Fruit fly (Drosophila melanogaster) whole organism, embryonic: Measurements from ENCODE around the gene CG12645.
A peak's percentile ranks its signal among the peaks of the same experiment; 100 is the strongest.

Experiments
- Atf3 ChIP-seq: fragments of 200-800 bp; sonication (Bioruptor generic); optimal IDR thresholded peaks from 3 replicates; lab custom pipeline; 2016; ENCODE audit warnings: missing biosample characterization, missing genetic modification characterization
- CG10321 ChIP-seq: fragments of 200-800 bp; sonication (Bioruptor generic); IDR thresholded peaks from 2 replicates; pipeline ENCODE4 v1.3.6; 2022; ENCODE audit warnings: missing biosample characterization, missing genetic modification characterization
- CG10431 ChIP-seq: fragments of 200-800 bp; sonication (Bioruptor generic); optimal IDR thresholded peaks from 3 replicates; lab custom pipeline; 2018; ENCODE audit warnings: missing biosample characterization, mild to moderate bottlenecking, missing genetic modification characterization
- CG11247 ChIP-seq: fragments of 200-800 bp; sonication (Bioruptor generic); IDR thresholded peaks from 2 replicates; pipeline ENCODE4 v1.3.6; 2022; ENCODE audit warnings: missing biosample characterization, missing genetic modification characterization
- CG12219 ChIP-seq: fragments of 200-800 bp; sonication (Bioruptor generic); optimal IDR thresholded peaks from 3 replicates; lab custom pipeline; 2018; ENCODE audit warnings: missing biosample characterization, mild to moderate bottlenecking, missing genetic modification characterization
- CG15601 ChIP-seq: fragments of 200-800 bp; sonication (Bioruptor generic); optimal IDR thresholded peaks from 3 replicates; lab custom pipeline; 2019; ENCODE audit warnings: missing biosample characterization, mild to moderate bottlenecking, missing genetic modification characterization, moderate library complexity
- CG1603 ChIP-seq: fragments of 200-800 bp; sonication (Bioruptor generic); optimal IDR thresholded peaks from 2 replicates; lab custom pipeline; 2019; ENCODE audit warnings: missing biosample characterization, mild to moderate bottlenecking, missing genetic modification characterization, moderate library complexity
- CG16813 ChIP-seq: fragments of 200-800 bp; sonication (Bioruptor generic); IDR thresholded peaks from 3 replicates; pipeline ENCODE4 v1.3.6; 2022; ENCODE audit warnings: missing biosample characterization, missing genetic modification characterization; ENCODE audit not compliant: partially characterized antibody
- CG18011 ChIP-seq: fragments of 200-800 bp; sonication (Bioruptor generic); optimal IDR thresholded peaks from 2 replicates; lab custom pipeline; 2017; ENCODE audit warnings: missing biosample characterization, missing genetic modification characterization, mild to moderate bottlenecking, moderate library complexity, missing genotype
- CG3407 ChIP-seq: fragments of 200-800 bp; sonication (Bioruptor generic); optimal IDR thresholded peaks from 2 replicates; lab custom pipeline; 2018; ENCODE audit warnings: missing biosample characterization, mild to moderate bottlenecking, missing genetic modification characterization
- CG4360 ChIP-seq: fragments of 200-800 bp; sonication (Bioruptor generic); IDR thresholded peaks from 2 replicates; pipeline ENCODE4 v1.3.6; 2022; ENCODE audit warnings: missing biosample characterization, missing genetic modification characterization
- CG7357 ChIP-seq: fragments of 200-800 bp; sonication (Bioruptor generic); IDR thresholded peaks from 3 replicates; pipeline ENCODE4 v1.3.6; 2022; ENCODE audit warnings: missing biosample characterization, missing genetic modification characterization
- CG7556 ChIP-seq: fragments of 200-800 bp; sonication (Bioruptor generic); optimal IDR thresholded peaks from 2 replicates; lab custom pipeline; 2017; ENCODE audit warnings: missing biosample characterization, mild to moderate bottlenecking, missing genetic modification characterization
- CG7745 ChIP-seq: fragments of 200-800 bp; sonication (Bioruptor generic); optimal IDR thresholded peaks from 2 replicates; lab custom pipeline; 2018; ENCODE audit warnings: missing biosample characterization, mild to moderate bottlenecking, missing genetic modification characterization, moderate library complexity
- CrebB ChIP-seq: fragments of 200-800 bp; sonication (Bioruptor generic); optimal IDR thresholded peaks from 3 replicates; lab custom pipeline; 2018; ENCODE audit warnings: missing biosample characterization, mild to moderate bottlenecking, missing genetic modification characterization
- D ChIP-seq, 2 experiments: fragments of 200-800 bp in 1 of 2; fragments of >200 bp in 1 of 2; sonication (Bioruptor generic) in 1 of 2; optimal IDR thresholded peaks; 2 replicates in 1 of 2; 3 replicates in 1 of 2; lab custom pipeline; 2017; ENCODE audit warnings: mild to moderate bottlenecking in 1 of 2, missing biosample characterization in 1 of 2, missing genetic modification characterization in 1 of 2, missing genetic modification reagents in 1 of 2
- Fer1 ChIP-seq: fragments of 200-800 bp; sonication (Bioruptor generic); optimal IDR thresholded peaks from 2 replicates; lab custom pipeline; 2017; ENCODE audit warnings: missing biosample characterization, mild to moderate bottlenecking, missing genetic modification characterization
- HLHmδ ChIP-seq: fragments of 200-800 bp; sonication (Bioruptor generic); optimal IDR thresholded peaks from 2 replicates; lab custom pipeline; 2018; ENCODE audit warnings: missing biosample characterization, mild to moderate bottlenecking, missing genetic modification characterization, moderate library complexity
- MTF-1 ChIP-seq: fragments of 200-800 bp; sonication (Bioruptor generic); optimal IDR thresholded peaks from 2 replicates; lab custom pipeline; 2018; ENCODE audit warnings: missing biosample characterization, mild to moderate bottlenecking, missing genetic modification characterization, borderline replicate concordance
- Mes4 ChIP-seq: fragments of 200-800 bp; sonication (Bioruptor generic); optimal IDR thresholded peaks from 2 replicates; lab custom pipeline; 2016; ENCODE audit warnings: missing biosample characterization, missing genetic modification characterization
- Nf-YA ChIP-seq: fragments of 200-800 bp; sonication (Bioruptor generic); IDR thresholded peaks from 2 replicates; pipeline ENCODE4 v1.3.6; 2022; ENCODE audit warnings: missing biosample characterization, missing genetic modification characterization
- PHDP ChIP-seq: fragments of 200-800 bp; sonication (Bioruptor generic); optimal IDR thresholded peaks from 3 replicates; lab custom pipeline; 2018; ENCODE audit warnings: missing biosample characterization, mild to moderate bottlenecking, missing genetic modification characterization, moderate library complexity
- Sox100B ChIP-seq: fragments of 200-800 bp; sonication (Bioruptor generic); optimal IDR thresholded peaks from 3 replicates; lab custom pipeline; 2018; ENCODE audit warnings: missing biosample characterization, mild to moderate bottlenecking, missing genetic modification characterization
- Vsx1 ChIP-seq: fragments of 200-800 bp; sonication (Bioruptor generic); optimal IDR thresholded peaks from 2 replicates; lab custom pipeline; 2017; ENCODE audit warnings: missing biosample characterization, mild to moderate bottlenecking, missing genetic modification characterization, missing genetic modification reagents
- Xrp1 ChIP-seq: fragments of 200-800 bp; sonication (Bioruptor generic); IDR thresholded peaks from 2 replicates; pipeline ENCODE4 v1.3.6; 2022; ENCODE audit warnings: missing biosample characterization, missing genetic modification characterization
- ash1 ChIP-seq: fragments of 200-800 bp; sonication (Bioruptor generic); optimal IDR thresholded peaks from 2 replicates; lab custom pipeline; 2018; ENCODE audit warnings: missing biosample characterization, mild to moderate bottlenecking, missing genetic modification characterization
- bcd ChIP-seq: fragments of 200-800 bp; sonication (Bioruptor generic); optimal IDR thresholded peaks from 2 replicates; lab custom pipeline; 2017; ENCODE audit warnings: missing biosample characterization, mild to moderate bottlenecking, missing genetic modification characterization
- bsh ChIP-seq, 2 experiments: fragments of 200-800 bp; sonication (Bioruptor generic); optimal IDR thresholded peaks; 2 replicates each; lab custom pipeline; 2017 to 2018; ENCODE audit warnings: mild to moderate bottlenecking in 2 of 2, missing biosample characterization in 2 of 2, missing genetic modification characterization in 2 of 2, moderate library complexity in 1 of 2
- ci ChIP-seq: fragments of 200-800 bp; sonication (Bioruptor generic); IDR thresholded peaks from 3 replicates; pipeline ENCODE4 v1.3.6; 2022; ENCODE audit warnings: missing biosample characterization, missing genetic modification characterization
- gcm ChIP-seq: fragments of 200-800 bp; sonication (Bioruptor generic); optimal IDR thresholded peaks from 2 replicates; lab custom pipeline; 2019; ENCODE audit warnings: missing biosample characterization, mild to moderate bottlenecking, missing genetic modification characterization, moderate library complexity
- grau ChIP-seq: fragments of 200-800 bp; optimal IDR thresholded peaks from 3 replicates; lab custom pipeline; 2019; ENCODE audit warnings: missing biosample characterization, mild to moderate bottlenecking, missing genetic modification characterization, moderate library complexity
- grn ChIP-seq: fragments of 200-800 bp; sonication (Bioruptor generic); optimal IDR thresholded peaks from 3 replicates; lab custom pipeline; 2017; ENCODE audit warnings: missing biosample characterization, missing genetic modification characterization
- hkb ChIP-seq, 2 experiments: fragments of 200-800 bp in 1 of 2; fragments of >200 bp in 1 of 2; sonication (Bioruptor generic) in 1 of 2; IDR thresholded peaks in 1 of 2; optimal IDR thresholded peaks in 1 of 2; 2 replicates each; pipeline versions ENCODE4 v1.3.6 to Lab custom; 2017 to 2022; ENCODE audit warnings: missing biosample characterization in 1 of 2, missing genetic modification characterization in 1 of 2
- kah ChIP-seq: fragments of 200-800 bp; sonication (Bioruptor generic); optimal IDR thresholded peaks from 2 replicates; lab custom pipeline; 2018; ENCODE audit warnings: missing biosample characterization, mild to moderate bottlenecking, missing genetic modification characterization
- lab ChIP-seq: fragments of 200-800 bp; sonication (Bioruptor generic); optimal IDR thresholded peaks from 3 replicates; lab custom pipeline; 2017; ENCODE audit warnings: missing biosample characterization, missing genetic modification characterization, mild to moderate bottlenecking, moderate library complexity, missing genetic modification reagents
- maf-S ChIP-seq: fragments of 200-800 bp; sonication (Bioruptor generic); optimal IDR thresholded peaks from 2 replicates; lab custom pipeline; 2016; ENCODE audit warnings: missing biosample characterization, missing genetic modification characterization
- pzg ChIP-seq: fragments of 200-800 bp; sonication (Bioruptor generic); optimal IDR thresholded peaks from 3 replicates; lab custom pipeline; 2018; ENCODE audit warnings: missing biosample characterization, mild to moderate bottlenecking, missing genetic modification characterization, moderate library complexity
- sc ChIP-seq, 3 experiments: fragments of >200 bp in 2 of 3; fragments of 200-800 bp in 1 of 3; sonication (Bioruptor generic) in 1 of 3; optimal IDR thresholded peaks; 2 replicates in 2 of 3; 3 replicates in 1 of 3; lab custom pipeline; 2017; ENCODE audit warnings: mild to moderate bottlenecking in 1 of 3, missing biosample characterization in 1 of 3, missing genetic modification characterization in 1 of 3, missing genetic modification reagents in 1 of 3
- scrt ChIP-seq: fragments of 200-800 bp; sonication (Bioruptor generic); optimal IDR thresholded peaks from 2 replicates; lab custom pipeline; 2018; ENCODE audit warnings: missing biosample characterization, mild to moderate bottlenecking, missing genetic modification characterization, moderate library complexity
- sens ChIP-seq: fragments of 200-800 bp; sonication (Bioruptor generic); peaks from one replicate; lab custom pipeline; 2016; ENCODE audit warnings: missing biosample characterization, missing genetic modification characterization
- shn ChIP-seq: fragments of 200-800 bp; sonication (Bioruptor generic); optimal IDR thresholded peaks from 3 replicates; lab custom pipeline; 2016; ENCODE audit warnings: missing biosample characterization, missing genetic modification characterization
- so ChIP-seq: fragments of 200-800 bp; sonication (Bioruptor generic); IDR thresholded peaks from 3 replicates; pipeline ENCODE4 v1.3.6; 2022; ENCODE audit warnings: missing biosample characterization, missing genetic modification characterization
- sug ChIP-seq: fragments of 200-800 bp; optimal IDR thresholded peaks from 2 replicates; lab custom pipeline; 2019; ENCODE audit warnings: missing biosample characterization, mild to moderate bottlenecking, missing genetic modification characterization, moderate library complexity
- wek ChIP-seq: fragments of 200-800 bp; sonication (Bioruptor generic); optimal IDR thresholded peaks from 3 replicates; lab custom pipeline; 2018; ENCODE audit warnings: missing biosample characterization, mild to moderate bottlenecking, missing genetic modification characterization, moderate library complexity

The CG12645 gene

dm6 chrX:10113910-10114790 lies 39.3 kb upstream of the CG12645 start (continued):
- TF ChIP-seq CrebB: no peak
- TF ChIP-seq ash1 (GFP tag; lab: Kevin White, UChicago): no peak
- TF ChIP-seq CG10431 (GFP tag; lab: Kevin White, UChicago): no peak
- no peak for TF ChIP-seq shn
- TF ChIP-seq CG16813: no peak
- no peak for TF ChIP-seq CG7357 (GFP tag; lab: Robert Waterston, UW)
- no peak for TF ChIP-seq pzg (GFP tag; lab: Kevin White, UChicago)

- no peak for TF ChIP-seq Atf3 (GFP tag; lab: Kevin White, UChicago)
- no peak for TF ChIP-seq grau (tag; lab: Kevin White, UChicago)
- TF ChIP-seq Sox100B (GFP tag; lab: Kevin White, UChicago): peak; percentile 12
- no peak for TF ChIP-seq so
- peak; percentile 67; the same call in 2 of the 3 replicates for TF ChIP-seq ci (GFP tag; lab: Robert Waterston, UW)
- TF ChIP-seq D (optimal IDR thresholded peaks at IDR 0.05; lab: Kevin White, UChicago): no peak
- TF ChIP-seq D (GFP tag; optimal IDR thresholded peaks at IDR 0.05; lab: Kevin White, UChicago): peak; percentile 76
- TF ChIP-seq CG7745 (tag; lab: Kevin White, UChicago): peak; percentile 27
- TF ChIP-seq Fer1 (GFP tag; lab: Kevin White, UChicago): no peak
- TF ChIP-seq bsh (GFP tag; optimal IDR thresholded peaks at IDR 0.05; lab: Kevin White, UChicago): peak in 1 of 2 experiments; percentile 43
- TF ChIP-seq CG1603 (tag; lab: Kevin White, UChicago): peak; percentile 38
- TF ChIP-seq gcm: peak; percentile 20
- TF ChIP-seq sc (optimal IDR thresholded peaks at IDR 0.05; lab: Kevin White, UChicago): no peak
- peak; percentile 0 for TF ChIP-seq sc (GFP tag; optimal IDR thresholded peaks at IDR 0.05; lab: Kevin White, UChicago)
- no peak for TF ChIP-seq PHDP
- peak; percentile 34 for TF ChIP-seq HLHmδ (GFP tag; lab: Kevin White, UChicago)
- peak; percentile 22 for TF ChIP-seq wek (GFP tag; lab: Kevin White, UChicago)
- peak; percentile 66 for TF ChIP-seq Xrp1 (GFP tag; lab: Robert Waterston, UW)
- TF ChIP-seq sens: peak; percentile 91
- TF ChIP-seq CG7556 (GFP tag; lab: Kevin White, UChicago): peak; percentile 11
- no peak for TF ChIP-seq kah
- TF ChIP-seq MTF-1: no peak
- TF ChIP-seq bcd (GFP tag; lab: Kevin White, UChicago): peak; percentile 34
- TF ChIP-seq CG11247: peak; percentile 20; the same call in 1 of the 2 replicates
- peak; percentile 27 for TF ChIP-seq lab
- TF ChIP-seq Nf-YA (GFP tag; lab: Robert Waterston, UW): 0 out of 2 replicates have a peak, but pooled peaks have one; percentile 15
- TF ChIP-seq grn (GFP tag; lab: Kevin White, UChicago): peak; percentile 70
- peak; percentile 3 for TF ChIP-seq Vsx1 (GFP tag; lab: Kevin White, UChicago)
- TF ChIP-seq CG12219 (GFP tag; lab: Kevin White, UChicago): no peak
- TF ChIP-seq Mes4 (GFP tag; lab: Kevin White, UChicago): peak; percentile 20
- peak; percentile 96 for TF ChIP-seq CG4360
- TF ChIP-seq hkb (optimal IDR thresholded peaks at IDR 0.05; lab: Kevin White, UChicago): no peak
- peak; percentile 37; the same call in 1 of the 2 replicates for TF ChIP-seq hkb (GFP tag; IDR thresholded peaks at IDR 0.05; lab: Robert Waterston, UW)
- no peak for TF ChIP-seq sug (tag; lab: Kevin White, UChicago)
- peak; percentile 41 for TF ChIP-seq CG15601 (tag; lab: Kevin White, UChicago)
- 0 out of 2 replicates have a peak, but pooled peaks have one; percentile 8 for TF ChIP-seq CG10321
- peak; percentile 57 for TF ChIP-seq CG3407 (GFP tag; lab: Kevin White, UChicago)
- no peak for TF ChIP-seq maf-S (GFP tag; lab: Kevin White, UChicago)
- TF ChIP-seq CG18011: no peak
- TF ChIP-seq scrt: no peak
Observed at dm6 chrX:10115582-10116207, 37.7 kb upstream of the CG12645 start.
